Worm (Caenorhabditis elegans): Measurements from ENCODE around the gene C50D2.6.
A peak's percentile ranks its signal among the peaks of the same experiment; 100 is the strongest.

The C50D2.6 gene

DNA sequence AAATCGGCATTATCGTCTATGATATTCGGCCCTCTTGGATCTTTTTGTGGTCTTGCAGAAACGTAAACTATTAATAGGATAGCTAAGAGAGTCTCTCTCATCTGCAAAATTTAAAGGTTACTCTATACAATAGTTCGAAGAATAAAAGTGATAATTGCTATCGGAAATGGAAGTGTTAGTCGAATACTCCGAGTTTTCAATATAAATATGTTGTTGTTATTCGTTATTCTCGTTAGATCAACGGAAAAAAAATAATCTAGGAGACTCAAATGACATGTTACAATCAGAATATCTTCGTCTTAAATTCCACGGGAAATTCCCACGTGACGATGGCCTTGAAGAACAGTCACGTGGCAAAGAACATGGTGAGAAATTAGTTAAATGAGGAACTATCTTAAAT lies 29.0 kb upstream of the C50D2.6 start, which contains the start of gene tre-5:
tre-5 (minus strand) TSS at position 101 of the 400 bp plus-strand sequence.
- TF ChIP-seq T22C8.4 (GFP tag; IDR thresholded peaks at IDR 0.05) (no peak), ref-1 (GFP tag; conservative IDR thresholded peaks at IDR 0.05) (no peak)

DNA sequence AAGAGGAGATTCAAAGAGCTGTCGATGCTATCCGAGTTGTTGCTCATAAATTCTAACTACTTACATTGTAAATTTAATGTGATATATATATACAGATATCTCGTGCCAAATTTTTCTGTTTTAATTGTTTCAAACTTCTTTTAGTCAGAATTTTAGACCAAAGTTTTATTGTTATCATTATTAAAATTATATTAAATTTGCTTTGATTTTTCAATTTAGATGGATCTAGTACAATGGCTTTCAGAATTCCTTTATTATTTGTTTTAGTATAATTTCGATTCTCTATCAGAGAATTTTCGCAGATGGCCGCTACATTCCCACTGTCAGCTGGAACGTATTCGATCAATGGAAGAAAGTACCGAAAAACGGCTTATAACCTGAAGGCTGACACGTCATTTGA lies 26.9 kb upstream of the C50D2.6 start, which contains the start of gene ascc-1:
ascc-1 (plus strand) TSS at position 301 of the 400 bp plus-strand sequence.
- no peak for TF ChIP-seq med-1 (GFP tag; optimal IDR thresholded peaks at IDR 0.05; ENCODE audit: insufficient read depth)
- no peak for TF ChIP-seq T22C8.4 (GFP tag; IDR thresholded peaks at IDR 0.05)
- TF ChIP-seq ztf-23 (GFP tag; IDR thresholded peaks at IDR 0.05): no peak
- TF ChIP-seq cog-1 (tag; optimal IDR thresholded peaks at IDR 0.05): no peak
- TF ChIP-seq ref-1 (GFP tag; conservative IDR thresholded peaks at IDR 0.05): no peak
- no peak for TF ChIP-seq tab-1 (GFP tag; IDR thresholded peaks at IDR 0.05)
- no peak for TF ChIP-seq ztf-29 (GFP tag; IDR thresholded peaks at IDR 0.05)
- no peak for TF ChIP-seq klf-2 (GFP tag; conservative IDR thresholded peaks at IDR 0.05)
- TF ChIP-seq flt-1 (GFP tag; IDR thresholded peaks at IDR 0.05): no peak

ce11 chrII:57873-58272 lies 26.4 kb upstream of the C50D2.6 start:
- TF ChIP-seq ztf-29 (GFP tag; IDR thresholded peaks at IDR 0.05): no peak
- no peak for TF ChIP-seq ztf-23 (GFP tag; IDR thresholded peaks at IDR 0.05)
- TF ChIP-seq T22C8.4 (GFP tag; IDR thresholded peaks at IDR 0.05): no peak
- no peak for TF ChIP-seq cog-1 (tag; optimal IDR thresholded peaks at IDR 0.05)
- TF ChIP-seq tab-1 (GFP tag; IDR thresholded peaks at IDR 0.05): no peak
- no peak for TF ChIP-seq flt-1 (GFP tag; IDR thresholded peaks at IDR 0.05)
- TF ChIP-seq klf-2 (GFP tag; conservative IDR thresholded peaks at IDR 0.05): no peak
- no peak for TF ChIP-seq med-1 (GFP tag; optimal IDR thresholded peaks at IDR 0.05; ENCODE audit: insufficient read depth)
- no peak for TF ChIP-seq ref-1 (GFP tag; conservative IDR thresholded peaks at IDR 0.05)

- TF ChIP-seq klf-2 (GFP tag; conservative IDR thresholded peaks at IDR 0.05): no peak
- TF ChIP-seq flt-1 (GFP tag; IDR thresholded peaks at IDR 0.05): no peak
- TF ChIP-seq tab-1 (GFP tag; IDR thresholded peaks at IDR 0.05): no peak
- TF ChIP-seq med-1 (GFP tag; optimal IDR thresholded peaks at IDR 0.05; ENCODE audit: insufficient read depth): no peak
- TF ChIP-seq T22C8.4 (GFP tag; IDR thresholded peaks at IDR 0.05): no peak
- TF ChIP-seq ztf-23 (GFP tag; IDR thresholded peaks at IDR 0.05): no peak
- no peak for TF ChIP-seq ref-1 (GFP tag; conservative IDR thresholded peaks at IDR 0.05)
- no peak for TF ChIP-seq cog-1 (tag; optimal IDR thresholded peaks at IDR 0.05)
- TF ChIP-seq ztf-29 (GFP tag; IDR thresholded peaks at IDR 0.05): no peak
Observed at ce11 chrII:60049-60448, 24.2 kb upstream of the C50D2.6 start.

DNA sequence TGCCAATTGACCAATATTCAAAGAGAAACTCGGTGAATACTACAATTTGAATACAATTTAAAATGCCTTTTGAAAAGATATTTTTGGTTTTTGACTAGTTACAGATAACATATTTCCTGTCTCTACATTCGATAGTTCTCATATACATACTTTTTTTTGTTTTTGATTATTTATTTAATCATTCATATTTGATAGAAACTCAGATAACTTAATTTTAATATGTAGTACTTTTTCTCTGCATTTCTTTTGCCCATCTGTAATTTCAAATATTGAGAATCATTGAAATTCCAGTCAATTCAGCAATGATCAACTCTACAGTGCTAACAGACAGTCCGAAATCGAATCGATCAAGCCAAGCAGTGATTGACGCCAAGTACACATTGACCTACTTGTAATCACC lies 23.2 kb upstream of the C50D2.6 start, which contains the start of gene C23H3.2:
C23H3.2 (plus strand) TSS at position 301 of the 400 bp plus-strand sequence.
- TF ChIP-seq klf-2 (GFP tag; conservative IDR thresholded peaks at IDR 0.05): no peak

- TF ChIP-seq ref-1 (GFP tag; conservative IDR thresholded peaks at IDR 0.05) (no peak), med-1 (GFP tag; optimal IDR thresholded peaks at IDR 0.05; ENCODE audit: insufficient read depth) (no peak), ztf-23 (GFP tag; IDR thresholded peaks at IDR 0.05) (no peak), T22C8.4 (GFP tag; IDR thresholded peaks at IDR 0.05) (no peak), flt-1 (GFP tag; IDR thresholded peaks at IDR 0.05) (no peak), klf-2 (GFP tag; conservative IDR thresholded peaks at IDR 0.05) (no peak), cog-1 (tag; optimal IDR thresholded peaks at IDR 0.05) (no peak), tab-1 (GFP tag; IDR thresholded peaks at IDR 0.05) (no peak)
Observed at ce11 chrII:65484-65883, 18.8 kb upstream of the C50D2.6 start.

- TF ChIP-seq flt-1 (GFP tag; IDR thresholded peaks at IDR 0.05) (peak; percentile 62; the same call in 1 of the 2 replicates), klf-2 (GFP tag; conservative IDR thresholded peaks at IDR 0.05) (no peak), cog-1 (tag; optimal IDR thresholded peaks at IDR 0.05) (peak; percentile 90), ztf-29 (GFP tag; IDR thresholded peaks at IDR 0.05) (no peak), ref-1 (GFP tag; conservative IDR thresholded peaks at IDR 0.05) (no peak)
Observed at ce11 chrII:66322-66721, 17.9 kb upstream of the C50D2.6 start.

ce11 chrII:67663-68062 lies 16.6 kb upstream of the C50D2.6 start:
- TF ChIP-seq ztf-23 (GFP tag; IDR thresholded peaks at IDR 0.05) (no peak), klf-2 (GFP tag; conservative IDR thresholded peaks at IDR 0.05) (no peak), cog-1 (tag; optimal IDR thresholded peaks at IDR 0.05) (no peak), tab-1 (GFP tag; IDR thresholded peaks at IDR 0.05) (no peak), ztf-29 (GFP tag; IDR thresholded peaks at IDR 0.05) (no peak), med-1 (GFP tag; optimal IDR thresholded peaks at IDR 0.05; ENCODE audit: insufficient read depth) (no peak), flt-1 (GFP tag; IDR thresholded peaks at IDR 0.05) (no peak), ref-1 (GFP tag; conservative IDR thresholded peaks at IDR 0.05) (no peak)

ce11 chrII:68757-69156 lies 15.5 kb upstream of the C50D2.6 start:
- TF ChIP-seq ztf-23 (GFP tag; IDR thresholded peaks at IDR 0.05): no peak
- no peak for TF ChIP-seq tab-1 (GFP tag; IDR thresholded peaks at IDR 0.05)
- no peak for TF ChIP-seq med-1 (GFP tag; optimal IDR thresholded peaks at IDR 0.05; ENCODE audit: insufficient read depth)
- no peak for TF ChIP-seq klf-2 (GFP tag; conservative IDR thresholded peaks at IDR 0.05)
- no peak for TF ChIP-seq cog-1 (tag; optimal IDR thresholded peaks at IDR 0.05)
- no peak for TF ChIP-seq ref-1 (GFP tag; conservative IDR thresholded peaks at IDR 0.05)
- no peak for TF ChIP-seq T22C8.4 (GFP tag; IDR thresholded peaks at IDR 0.05)
- no peak for TF ChIP-seq ztf-29 (GFP tag; IDR thresholded peaks at IDR 0.05)
- TF ChIP-seq flt-1 (GFP tag; IDR thresholded peaks at IDR 0.05): no peak

- TF ChIP-seq cog-1 (tag; optimal IDR thresholded peaks at IDR 0.05) (no peak), klf-2 (GFP tag; conservative IDR thresholded peaks at IDR 0.05) (no peak), tab-1 (GFP tag; IDR thresholded peaks at IDR 0.05) (no peak), ztf-23 (GFP tag; IDR thresholded peaks at IDR 0.05) (no peak), med-1 (GFP tag; optimal IDR thresholded peaks at IDR 0.05; ENCODE audit: insufficient read depth) (no peak), T22C8.4 (GFP tag; IDR thresholded peaks at IDR 0.05) (no peak), flt-1 (GFP tag; IDR thresholded peaks at IDR 0.05) (no peak), ref-1 (GFP tag; conservative IDR thresholded peaks at IDR 0.05) (no peak)
Observed at ce11 chrII:69354-69753, 14.9 kb upstream of the C50D2.6 start, which contains the start of gene egl-26. Gene egl-26 (plus strand): TSS chrII:69654.

All from whole organism, midembryonic.